Fruit fly (Drosophila melanogaster): ENCODE measurements around the gene Ir68a.

The Ir68a gene

DNA sequence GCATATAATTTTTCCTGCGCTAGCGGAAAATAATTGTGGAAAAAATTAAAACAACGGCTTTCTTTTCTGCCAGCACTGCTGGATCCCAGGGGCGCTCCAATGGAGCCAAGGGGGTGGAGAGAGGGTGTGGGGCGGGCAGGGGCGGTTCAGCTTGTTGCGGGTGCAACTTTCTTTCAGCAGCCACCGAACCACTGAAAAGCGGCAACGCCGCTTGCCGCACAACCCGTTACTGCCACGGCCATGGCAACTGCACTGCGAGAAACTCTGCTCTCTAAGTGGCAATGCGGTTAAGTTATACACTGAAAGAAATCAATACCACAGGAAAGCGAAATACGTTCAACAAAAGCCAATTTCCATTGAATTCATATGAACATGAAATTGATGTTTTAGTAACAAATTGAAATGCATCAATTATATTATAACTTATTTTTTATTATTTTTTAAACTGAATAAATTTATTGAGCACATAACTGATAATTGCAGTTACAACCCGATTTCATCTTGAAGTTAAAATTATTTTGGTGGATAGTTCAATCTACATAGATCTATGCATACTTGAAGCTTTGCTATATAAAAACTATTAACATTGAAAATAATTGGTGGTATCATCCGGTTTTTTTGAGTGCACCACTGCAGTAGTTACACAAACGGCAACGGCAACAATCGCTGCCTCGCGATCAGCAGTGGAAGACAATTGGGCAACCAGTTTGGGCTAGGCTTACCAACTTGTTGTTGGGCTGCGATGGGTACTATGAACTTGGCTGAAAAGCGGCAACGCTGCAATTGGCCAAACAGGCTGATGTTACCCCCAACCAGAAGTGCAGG, 20.3 kb upstream of the Ir68a start (continued):
- peak; percentile 72 for TF ChIP-seq zfh1 (GFP tag; IDR thresholded peaks at IDR 0.05)
- peak; percentile 89 for TF ChIP-seq CG30403 (GFP tag; optimal IDR thresholded peaks at IDR 0.05)
- TF ChIP-seq Vsx1 (GFP tag; optimal IDR thresholded peaks at IDR 0.05) = peak; percentile 65
- no peak for TF ChIP-seq Sin3A (optimal IDR thresholded peaks at IDR 0.05)
- peak; percentile 56 to 58 for TF ChIP-seq Pdp1 (GFP tag; optimal IDR thresholded peaks at IDR 0.05)
- TF ChIP-seq CG5180 (GFP tag; optimal IDR thresholded peaks at IDR 0.05) = peak; percentile 70
- peak; percentile 80 for TF ChIP-seq CG32532 (GFP tag; IDR thresholded peaks at IDR 0.05)
- TF ChIP-seq shn (GFP tag; optimal IDR thresholded peaks at IDR 0.05) = no peak
- peak; percentile 25 for TF ChIP-seq CG12744 (GFP tag; optimal IDR thresholded peaks at IDR 0.05)
- TF ChIP-seq ab (GFP tag; optimal IDR thresholded peaks at IDR 0.05) = no peak
- TF ChIP-seq CG11723 (GFP tag; optimal IDR thresholded peaks at IDR 0.05) = peak; percentile 73
- TF ChIP-seq CG18764 (GFP tag; optimal IDR thresholded peaks at IDR 0.05) = peak; percentile 65
- TF ChIP-seq CG31365 (tag; optimal IDR thresholded peaks at IDR 0.05) = no peak
- 0 out of 3 replicates have a peak, but pooled peaks have one; percentile 56 for TF ChIP-seq CG11093 (GFP tag; IDR thresholded peaks at IDR 0.05)
- TF ChIP-seq GATAe (GFP tag; conservative IDR thresholded peaks at IDR 0.05) = no peak
- peak; percentile 78 for TF ChIP-seq Max (GFP tag; optimal IDR thresholded peaks at IDR 0.05)
- peak; percentile 4 for TF ChIP-seq kay (GFP tag; optimal IDR thresholded peaks at IDR 0.05)
- peak; percentile 43 for TF ChIP-seq D19B (GFP tag; optimal IDR thresholded peaks at IDR 0.05)
- peak; percentile 63 for TF ChIP-seq CG12769 (tag; optimal IDR thresholded peaks at IDR 0.05)
- peak; percentile 44 for TF ChIP-seq scrt (GFP tag; optimal IDR thresholded peaks at IDR 0.05)
- TF ChIP-seq sisA (GFP tag; IDR thresholded peaks at IDR 0.05) = peak; percentile 77
- peak; percentile 71 for TF ChIP-seq nau (GFP tag; optimal IDR thresholded peaks at IDR 0.05)
- TF ChIP-seq CG5953 (GFP tag; IDR thresholded peaks at IDR 0.05) = peak; percentile 77
- peak; percentile 88 for TF ChIP-seq Med (GFP tag)
- peak; percentile 18 for TF ChIP-seq Atf3 (GFP tag; optimal IDR thresholded peaks at IDR 0.05)
- no peak for TF ChIP-seq prd (optimal IDR thresholded peaks at IDR 0.05)
- peak; percentile 79 for TF ChIP-seq prd (GFP tag; IDR thresholded peaks at IDR 0.05)
- no peak for TF ChIP-seq Dip3 (GFP tag; optimal IDR thresholded peaks at IDR 0.05)
- no peak for TF ChIP-seq fu2 (GFP tag; optimal IDR thresholded peaks at IDR 0.05)
- TF ChIP-seq bowl (GFP tag; IDR thresholded peaks at IDR 0.05) = peak; percentile 51
- TF ChIP-seq her (GFP tag; optimal IDR thresholded peaks at IDR 0.05) = peak; percentile 1
- TF ChIP-seq sim (GFP tag; IDR thresholded peaks at IDR 0.05) = no peak
- no peak for TF ChIP-seq Tbp (GFP tag; optimal IDR thresholded peaks at IDR 0.05)
- TF ChIP-seq CG1647 (GFP tag; optimal IDR thresholded peaks at IDR 0.05) = peak; percentile 39
- peak; percentile 66 for TF ChIP-seq sug (tag; optimal IDR thresholded peaks at IDR 0.05)
- no peak for TF ChIP-seq maf-S (GFP tag; optimal IDR thresholded peaks at IDR 0.05)
- TF ChIP-seq CG7271 (tag; optimal IDR thresholded peaks at IDR 0.05) = no peak
- TF ChIP-seq CG2712 (tag; optimal IDR thresholded peaks at IDR 0.05) = peak; percentile 89
- TF ChIP-seq CG15073 (GFP tag; optimal IDR thresholded peaks at IDR 0.05) = no peak
- peak; percentile 51; the same call in 1 of the 2 replicates for TF ChIP-seq CG32767 (GFP tag; IDR thresholded peaks at IDR 0.05)
- peak; percentile 73 for TF ChIP-seq CG10543 (GFP tag; optimal IDR thresholded peaks at IDR 0.05)
- TF ChIP-seq Stat92E (GFP tag; optimal IDR thresholded peaks at IDR 0.05) = peak in 1 of 3 experiments; percentile 86
- TF ChIP-seq CG3407 (GFP tag; optimal IDR thresholded peaks at IDR 0.05) = peak; percentile 100
- no peak for TF ChIP-seq Fer2 (tag; optimal IDR thresholded peaks at IDR 0.05)
- TF ChIP-seq Opbp (GFP tag; IDR thresholded peaks at IDR 0.05; ENCODE audit: partially characterized antibody) = peak; percentile 77; the same call in 2 of the 3 replicates
- TF ChIP-seq fd64A (GFP tag; optimal IDR thresholded peaks at IDR 0.05) = peak; percentile 14
- TF ChIP-seq pzg (GFP tag; optimal IDR thresholded peaks at IDR 0.05) = no peak
- TF ChIP-seq CrebB (tag; optimal IDR thresholded peaks at IDR 0.05) = no peak
- peak; percentile 76; the same call in 2 of the 3 replicates for TF ChIP-seq CG6791 (GFP tag; IDR thresholded peaks at IDR 0.05; ENCODE audit: partially characterized antibody)

Measured in whole organism, embryonic.